Fruit fly (Drosophila melanogaster) whole organism, embryonic: ENCODE results near the gene Cfp1.
A peak's percentile ranks its signal among the peaks of the same experiment; 100 is the strongest.

Source experiments
- Aef1 ChIP-seq: fragments of 200-800 bp; sonication (Bioruptor generic); IDR thresholded peaks from 3 replicates; pipeline ENCODE4 v1.3.6; 2022; ENCODE audit warnings: missing biosample characterization, missing genetic modification characterization
- CG10147 ChIP-seq: fragments of 200-800 bp; sonication (Bioruptor generic); optimal IDR thresholded peaks from 2 replicates; lab custom pipeline; 2019; ENCODE audit warnings: missing biosample characterization, mild to moderate bottlenecking, missing genetic modification characterization, moderate library complexity
- CG10209 ChIP-seq: fragments of 200-800 bp; sonication (Bioruptor generic); optimal IDR thresholded peaks from 3 replicates; lab custom pipeline; 2017; ENCODE audit warnings: missing biosample characterization, mild to moderate bottlenecking, missing genetic modification characterization, missing genetic modification reagents
- CG11247 ChIP-seq: fragments of 200-800 bp; sonication (Bioruptor generic); IDR thresholded peaks from 2 replicates; pipeline ENCODE4 v1.3.6; 2022; ENCODE audit warnings: missing biosample characterization, missing genetic modification characterization
- CG12104 ChIP-seq: fragments of 200-800 bp; sonication (Bioruptor generic); optimal IDR thresholded peaks from 3 replicates; lab custom pipeline; 2016; ENCODE audit warnings: missing biosample characterization, missing genetic modification characterization
- CG12236 ChIP-seq: fragments of 200-800 bp; sonication (Bioruptor generic); optimal IDR thresholded peaks from 2 replicates; lab custom pipeline; 2016; ENCODE audit warnings: missing biosample characterization, missing genetic modification characterization
- CG1233 ChIP-seq: fragments of 200-800 bp; sonication (Bioruptor generic); optimal IDR thresholded peaks from 4 replicates; lab custom pipeline; 2018; ENCODE audit warnings: missing biosample characterization, mild to moderate bottlenecking, missing genetic modification characterization
- CG12744 ChIP-seq: fragments of 200-800 bp; sonication (Bioruptor generic); optimal IDR thresholded peaks from 2 replicates; lab custom pipeline; 2016; ENCODE audit warnings: missing biosample characterization, missing genetic modification characterization
- CG13624 ChIP-seq: fragments of 200-800 bp; sonication (Bioruptor generic); optimal IDR thresholded peaks from 2 replicates; lab custom pipeline; 2016; ENCODE audit warnings: missing biosample characterization, missing genetic modification characterization
- CG14014 ChIP-seq: fragments of 200-800 bp; sonication (Bioruptor generic); IDR thresholded peaks from 2 replicates; pipeline ENCODE4 v1.3.6; 2022; ENCODE audit warnings: missing biosample characterization, missing genetic modification characterization
- CG17568 ChIP-seq: fragments of 200-800 bp; sonication (Bioruptor generic); optimal IDR thresholded peaks from 2 replicates; lab custom pipeline; 2018; ENCODE audit warnings: missing biosample characterization, mild to moderate bottlenecking, missing genetic modification characterization, moderate library complexity
- CG1792 ChIP-seq: fragments of 200-800 bp; sonication (Bioruptor generic); optimal IDR thresholded peaks from 2 replicates; lab custom pipeline; 2016; ENCODE audit warnings: missing biosample characterization, missing genetic modification characterization
- CG2116 ChIP-seq: fragments of 200-800 bp; sonication (Bioruptor generic); optimal IDR thresholded peaks from 3 replicates; lab custom pipeline; 2018; ENCODE audit warnings: missing biosample characterization, mild to moderate bottlenecking, missing genetic modification characterization
- CG2120 ChIP-seq: fragments of 200-800 bp; sonication (Bioruptor generic); optimal IDR thresholded peaks from 3 replicates; lab custom pipeline; 2016; ENCODE audit warnings: missing biosample characterization, missing genetic modification characterization
- CG2889 ChIP-seq: fragments of 200-800 bp; sonication (Bioruptor generic); IDR thresholded peaks from 3 replicates; pipeline ENCODE4 v1.3.6; 2022; ENCODE audit warnings: missing biosample characterization, missing genetic modification characterization
- CG31388 ChIP-seq: fragments of 200-800 bp; sonication (Bioruptor generic); optimal IDR thresholded peaks from 2 replicates; lab custom pipeline; 2016; ENCODE audit warnings: missing biosample characterization, missing genetic modification characterization
- CG3838 ChIP-seq: fragments of 200-800 bp; sonication (Bioruptor generic); optimal IDR thresholded peaks from 3 replicates; lab custom pipeline; 2016; ENCODE audit warnings: missing biosample characterization, missing genetic modification characterization
- CG42726 ChIP-seq: fragments of 200-800 bp; sonication (Bioruptor generic); IDR thresholded peaks from 2 replicates; pipeline ENCODE4 v1.3.6; 2022; ENCODE audit warnings: missing biosample characterization, missing genetic modification characterization; ENCODE audit not compliant: partially characterized antibody
- CG43689 ChIP-seq: fragments of 200-800 bp; sonication (Bioruptor generic); IDR thresholded peaks from 2 replicates; pipeline ENCODE4 v1.3.6; 2022; ENCODE audit warnings: missing biosample characterization, missing genetic modification characterization
- CG7987 ChIP-seq: fragments of 200-800 bp; sonication (Bioruptor generic); optimal IDR thresholded peaks from 2 replicates; lab custom pipeline; 2018; ENCODE audit warnings: missing biosample characterization, mild to moderate bottlenecking, missing genetic modification characterization, moderate library complexity
- CG8290 ChIP-seq, 3 experiments: fragments of 200-800 bp; sonication (Bioruptor generic); optimal IDR thresholded peaks; 2 replicates each; lab custom pipeline; 2016 to 2019; ENCODE audit warnings: missing biosample characterization in 3 of 3, missing genetic modification characterization in 3 of 3, mild to moderate bottlenecking in 2 of 3, moderate library complexity in 1 of 3
- CTCF ChIP-seq: fragments of 200-800 bp; sonication (Bioruptor generic); optimal IDR thresholded peaks from 2 replicates; lab custom pipeline; 2017; ENCODE audit warnings: missing biosample characterization, mild to moderate bottlenecking, missing genetic modification characterization, moderate library complexity
- Deaf1 ChIP-seq: fragments of 200-800 bp; optimal IDR thresholded peaks from 3 replicates; lab custom pipeline; 2019; ENCODE audit warnings: missing biosample characterization, mild to moderate bottlenecking, missing genetic modification characterization, moderate library complexity
- E2f1 ChIP-seq: fragments of 200-800 bp; sonication (Bioruptor generic); IDR thresholded peaks from 2 replicates; pipeline ENCODE4 v1.3.6; 2022; ENCODE audit warnings: missing biosample characterization, missing genetic modification characterization
- E2f2 ChIP-seq: fragments of 200-800 bp; sonication (Bioruptor generic); IDR thresholded peaks from 2 replicates; pipeline ENCODE4 v1.3.6; 2022; ENCODE audit warnings: missing biosample characterization, missing genetic modification characterization
- Elba2 ChIP-seq: fragments of 200-800 bp; sonication (Bioruptor generic); optimal IDR thresholded peaks from 3 replicates; lab custom pipeline; 2016; ENCODE audit warnings: missing biosample characterization, missing genetic modification characterization
- HLH3B ChIP-seq: fragments of 200-800 bp; sonication (Bioruptor generic); IDR thresholded peaks from 2 replicates; pipeline ENCODE4 v1.3.6; 2022; ENCODE audit warnings: missing biosample characterization, missing genetic modification characterization
- NC2α ChIP-seq: fragments of 200-800 bp; sonication (Bioruptor generic); optimal IDR thresholded peaks from 2 replicates; lab custom pipeline; 2016; ENCODE audit warnings: missing biosample characterization, missing genetic modification characterization
- Scr ChIP-seq: fragments of 200-800 bp; sonication (Bioruptor generic); IDR thresholded peaks from 2 replicates; pipeline ENCODE4 v1.3.6; 2022; ENCODE audit warnings: missing biosample characterization, missing genetic modification characterization; ENCODE audit not compliant: partially characterized antibody
- YL-1 ChIP-seq: fragments of 200-800 bp; sonication (Bioruptor generic); optimal IDR thresholded peaks from 3 replicates; lab custom pipeline; 2017; ENCODE audit warnings: missing biosample characterization, mild to moderate bottlenecking, missing genetic modification characterization
- caup ChIP-seq: fragments of 200-800 bp; sonication (Bioruptor generic); optimal IDR thresholded peaks from 3 replicates; lab custom pipeline; 2017; ENCODE audit warnings: missing biosample characterization, mild to moderate bottlenecking, missing genetic modification characterization, moderate library complexity; ENCODE audit not compliant: severe bottlenecking
- cg ChIP-seq: fragments of 200-800 bp; sonication (Bioruptor generic); optimal IDR thresholded peaks from 3 replicates; lab custom pipeline; 2019; ENCODE audit warnings: missing biosample characterization, mild to moderate bottlenecking, missing genetic modification characterization, moderate library complexity
- croc ChIP-seq: fragments of 200-800 bp; sonication (Bioruptor generic); conservative IDR thresholded peaks from 3 replicates; pipeline ENCODE4 v1.3.6; 2022; ENCODE audit warnings: missing biosample characterization, missing genetic modification characterization
- dati ChIP-seq: fragments of 200-800 bp; sonication (Bioruptor generic); IDR thresholded peaks from 2 replicates; pipeline ENCODE4 v1.3.6; 2022; ENCODE audit warnings: missing biosample characterization, missing genetic modification characterization
- exex ChIP-seq: fragments of 200-800 bp; sonication (Bioruptor generic); optimal IDR thresholded peaks from 4 replicates; lab custom pipeline; 2018; ENCODE audit warnings: missing biosample characterization, mild to moderate bottlenecking, missing genetic modification characterization, moderate library complexity
- gem ChIP-seq: fragments of 200-800 bp; sonication (Bioruptor generic); optimal IDR thresholded peaks from 2 replicates; lab custom pipeline; 2019; ENCODE audit warnings: missing biosample characterization, mild to moderate bottlenecking, missing genetic modification characterization, moderate library complexity
- gfzf ChIP-seq: fragments of 200-800 bp; sonication (Bioruptor generic); optimal IDR thresholded peaks from 2 replicates; lab custom pipeline; 2016; ENCODE audit warnings: missing biosample characterization, mild to moderate bottlenecking, missing genetic modification characterization, moderate library complexity
- h ChIP-seq: fragments of >200 bp; optimal IDR thresholded peaks from 2 replicates; lab custom pipeline; 2017
- jing ChIP-seq: fragments of 200-800 bp; sonication (Bioruptor generic); optimal IDR thresholded peaks from 2 replicates; lab custom pipeline; 2018; ENCODE audit warnings: missing biosample characterization, mild to moderate bottlenecking, missing genetic modification characterization
- kni ChIP-seq: fragments of 200-800 bp; sonication (Bioruptor generic); optimal IDR thresholded peaks from 3 replicates; lab custom pipeline; 2017; ENCODE audit warnings: mild to moderate bottlenecking, missing biosample characterization, missing genetic modification reagents, missing genetic modification characterization
- lilli ChIP-seq: fragments of 200-800 bp; sonication (Bioruptor generic); optimal IDR thresholded peaks from 3 replicates; lab custom pipeline; 2016; ENCODE audit warnings: missing biosample characterization, missing genetic modification characterization
- maf-S ChIP-seq: fragments of 200-800 bp; sonication (Bioruptor generic); optimal IDR thresholded peaks from 2 replicates; lab custom pipeline; 2016; ENCODE audit warnings: missing biosample characterization, missing genetic modification characterization
- mld ChIP-seq: fragments of 200-800 bp; sonication (Bioruptor generic); IDR thresholded peaks from 3 replicates; pipeline ENCODE4 v1.3.6; 2022; ENCODE audit warnings: missing biosample characterization, missing genetic modification characterization; ENCODE audit not compliant: partially characterized antibody
- pb ChIP-seq: fragments of 200-800 bp; sonication (Bioruptor generic); optimal IDR thresholded peaks from 3 replicates; lab custom pipeline; 2016; ENCODE audit warnings: missing biosample characterization, missing genetic modification characterization
- pfk ChIP-seq: fragments of 200-800 bp; sonication (Bioruptor generic); optimal IDR thresholded peaks from 2 replicates; lab custom pipeline; 2018; ENCODE audit warnings: missing biosample characterization, mild to moderate bottlenecking, missing genetic modification characterization, moderate library complexity
- phol ChIP-seq: fragments of 200-800 bp; sonication (Bioruptor generic); optimal IDR thresholded peaks from 3 replicates; lab custom pipeline; 2018; ENCODE audit warnings: missing biosample characterization, mild to moderate bottlenecking, missing genetic modification characterization, moderate library complexity
- pros ChIP-seq: fragments of 200-800 bp; sonication (Bioruptor generic); optimal IDR thresholded peaks from 3 replicates; lab custom pipeline; 2019; ENCODE audit warnings: missing biosample characterization, mild to moderate bottlenecking, missing genetic modification characterization, moderate library complexity
- scrt ChIP-seq: fragments of 200-800 bp; sonication (Bioruptor generic); optimal IDR thresholded peaks from 2 replicates; lab custom pipeline; 2018; ENCODE audit warnings: missing biosample characterization, mild to moderate bottlenecking, missing genetic modification characterization, moderate library complexity
- slou ChIP-seq: fragments of 200-800 bp; sonication (Bioruptor generic); optimal IDR thresholded peaks from 3 replicates; lab custom pipeline; 2016; ENCODE audit warnings: missing biosample characterization, missing genetic modification characterization
- sqz ChIP-seq: fragments of 200-800 bp; sonication (Bioruptor generic); optimal IDR thresholded peaks from 3 replicates; lab custom pipeline; 2018; ENCODE audit warnings: missing biosample characterization, mild to moderate bottlenecking, missing genetic modification characterization
- ttk ChIP-seq: fragments of 200-800 bp; sonication (Bioruptor generic); IDR thresholded peaks from 2 replicates; pipeline ENCODE4 v2.1.2; 2022; ENCODE audit warnings: missing biosample characterization, missing genetic modification characterization

Gene Cfp1

DNA sequence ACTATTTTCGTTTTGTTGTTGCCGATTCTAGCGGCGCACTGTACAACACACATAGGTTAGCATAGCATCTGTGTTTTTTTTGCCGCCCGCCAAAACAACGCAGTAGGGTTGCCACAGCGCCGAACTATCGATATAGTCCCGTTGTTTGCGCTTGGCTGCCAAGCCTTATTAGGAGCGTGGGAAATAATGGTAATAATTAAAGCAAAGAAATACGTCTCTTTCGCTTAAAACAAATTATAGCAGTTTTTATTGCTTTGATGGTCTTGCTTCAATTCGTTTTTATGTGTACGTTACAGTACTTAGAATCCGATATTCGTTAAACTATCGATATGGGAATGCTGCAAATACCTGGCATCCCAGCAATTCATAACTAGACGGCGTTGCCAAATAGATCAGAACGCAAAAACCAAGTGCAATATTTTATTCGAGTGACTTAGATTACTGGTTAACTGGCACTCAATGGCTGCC lies 29.3 kb downstream of the Cfp1 start, which contains the start of the genes mxc and Larp7 (continued):
- TF ChIP-seq exex (tag; lab: Kevin White, UChicago) (no peak), E2f2 (peak; percentile 77), E2f1 (peak; percentile 72), CG31388 (no peak), sqz (no peak), jing (GFP tag; lab: Kevin White, UChicago) (no peak), gem (tag; lab: Kevin White, UChicago) (no peak), CG2116 (peak; percentile 71), slou (GFP tag; lab: Kevin White, UChicago) (no peak), CTCF (GFP tag; lab: Kevin White, UChicago) (peak; percentile 11), dati (GFP tag; lab: Robert Waterston, UW) (no peak), pros (no peak), lilli (peak; percentile 74), scrt (no peak), CG7987 (GFP tag; lab: Kevin White, UChicago) (no peak), cg (GFP tag; lab: Kevin White, UChicago) (no peak), CG11247 (GFP tag; lab: Robert Waterston, UW) (0 out of 2 replicates have a peak, but pooled peaks have one; percentile 20), CG3838 (GFP tag; lab: Kevin White, UChicago) (no peak), CG2120 (GFP tag; lab: Kevin White, UChicago) (peak; percentile 82), CG8290 (GFP tag; optimal IDR thresholded peaks at IDR 0.05; lab: Kevin White, UChicago) (peak; percentile 3), CG8290 (tag; optimal IDR thresholded peaks at IDR 0.05; lab: Kevin White, UChicago) (no peak), YL-1 (peak; percentile 26), pfk (no peak), CG2889 (GFP tag; lab: Robert Waterston, UW) (peak; percentile 38; the same call in 1 of the 3 replicates), h (lab: Kevin White, UChicago) (no peak), croc (GFP tag; lab: Robert Waterston, UW) (no peak; the same call in 2 of the 3 replicates), CG12744 (no peak), CG43689 (GFP tag; lab: Robert Waterston, UW) (no peak), CG10209 (GFP tag; lab: Kevin White, UChicago) (peak; percentile 27), CG17568 (no peak), maf-S (GFP tag; lab: Kevin White, UChicago) (peak; percentile 53), CG14014 (GFP tag; lab: Robert Waterston, UW) (peak; percentile 49; the same call in 1 of the 2 replicates), CG10147 (GFP tag; lab: Kevin White, UChicago) (no peak), pb (peak; percentile 0), caup (GFP tag; lab: Kevin White, UChicago) (no peak), HLH3B (GFP tag; lab: Robert Waterston, UW) (no peak; the same call in 1 of the 2 replicates), NC2α (GFP tag; lab: Kevin White, UChicago) (no peak), Elba2 (GFP tag; lab: Kevin White, UChicago) (peak; percentile 82), Aef1 (peak; percentile 62), Deaf1 (tag; lab: Kevin White, UChicago) (no peak), CG12236 (no peak), ttk (GFP tag; lab: Robert Waterston, UW) (no peak), mld (peak; percentile 64; the same call in 1 of the 3 replicates), phol (tag; lab: Kevin White, UChicago) (peak; percentile 70), CG12104 (peak; percentile 35), gfzf (GFP tag; lab: Kevin White, UChicago) (peak; percentile 45), CG42726 (GFP tag; lab: Robert Waterston, UW) (no peak), CG1233 (GFP tag; lab: Kevin White, UChicago) (no peak), Scr (peak; percentile 93), CG1792 (peak; percentile 43), kni (GFP tag; lab: Kevin White, UChicago) (peak; percentile 30), CG13624 (GFP tag; lab: Kevin White, UChicago) (peak; percentile 70)
